Worm (Caenorhabditis elegans): Measurements from ENCODE around the gene haao-1.

ce11 chrV:9545238-9545709 is 40.6 kb downstream of the haao-1 start, which contains the start of the genes his-35 and his-41:
- TF ChIP-seq ama-1 (optimal IDR thresholded peaks at IDR 0.05) (no peak), ets-7 (tag; optimal IDR thresholded peaks at IDR 0.05) (no peak), sea-1 (GFP tag; conservative IDR thresholded peaks at IDR 0.05) (no peak), ceh-13 (GFP tag; optimal IDR thresholded peaks at IDR 0.05) (no peak), F13C5.2 (tag; optimal IDR thresholded peaks at IDR 0.05) (no peak), hnd-1 (tag; optimal IDR thresholded peaks at IDR 0.05) (no peak), scrt-1 (GFP tag; IDR thresholded peaks at IDR 0.05) (no peak), hmbx-1 (tag; optimal IDR thresholded peaks at IDR 0.05) (no peak)
